Fruit fly (Drosophila melanogaster): Measurements from ENCODE around the gene CG15385.
A peak's percentile ranks its signal among the peaks of the same experiment; 100 is the strongest.

Gene CG15385

DNA sequence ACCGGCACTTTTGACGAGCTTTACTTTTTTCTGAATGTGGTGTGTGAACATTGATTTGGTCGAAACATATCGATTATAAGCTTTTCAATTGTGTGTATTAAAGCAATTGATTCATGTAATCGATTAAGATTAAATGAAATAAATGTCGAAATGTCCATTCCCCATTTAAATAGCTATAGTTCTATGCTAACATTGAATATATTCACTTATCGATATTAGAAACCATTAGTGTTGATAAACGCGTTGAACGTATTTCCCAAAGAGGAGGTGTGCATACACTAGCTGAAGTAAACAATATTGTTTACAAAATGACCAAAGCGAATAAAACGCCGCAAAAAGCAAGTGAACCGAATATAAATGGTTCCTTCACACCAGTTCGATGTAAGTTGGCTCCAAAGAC lies 1.6 kb upstream of the CG15385 start, which contains the start of the genes Uch and CG34174 (continued):
- TF ChIP-seq fd96Cb (tag; optimal IDR thresholded peaks at IDR 0.05) = no peak
- TF ChIP-seq Hr78 (GFP tag; optimal IDR thresholded peaks at IDR 0.05) = no peak
- no peak for TF ChIP-seq Hmr (GFP tag; optimal IDR thresholded peaks at IDR 0.05)
- no peak for TF ChIP-seq trh (GFP tag; optimal IDR thresholded peaks at IDR 0.05)
- TF ChIP-seq CG3065 (GFP tag; optimal IDR thresholded peaks at IDR 0.05) = no peak
- TF ChIP-seq Max (GFP tag; optimal IDR thresholded peaks at IDR 0.05) = peak; percentile 20
- TF ChIP-seq Myb (GFP tag; optimal IDR thresholded peaks at IDR 0.05) = peak; percentile 53
- no peak for TF ChIP-seq run (tag; optimal IDR thresholded peaks at IDR 0.05)
- TF ChIP-seq nmo (GFP tag; optimal IDR thresholded peaks at IDR 0.05) = peak; percentile 71
- peak; percentile 36 for TF ChIP-seq CG1603 (tag; optimal IDR thresholded peaks at IDR 0.05)
- peak; percentile 21 for TF ChIP-seq CG34376 (GFP tag; optimal IDR thresholded peaks at IDR 0.05)
- peak in 1 of 3 experiments; percentile 32 for TF ChIP-seq lola (GFP tag; optimal IDR thresholded peaks at IDR 0.05)
- 0 out of 3 replicates have a peak, but pooled peaks have one; percentile 14 for TF ChIP-seq row (GFP tag; IDR thresholded peaks at IDR 0.05)
- TF ChIP-seq CG8765 (GFP tag; IDR thresholded peaks at IDR 0.05) = no peak
- TF ChIP-seq CG6791 (GFP tag; IDR thresholded peaks at IDR 0.05; ENCODE audit: partially characterized antibody) = peak; percentile 65
- peak; percentile 63 for TF ChIP-seq CG3847 (GFP tag; IDR thresholded peaks at IDR 0.05)
- no peak for TF ChIP-seq CG10431 (GFP tag; optimal IDR thresholded peaks at IDR 0.05)
- TF ChIP-seq CoRest (tag; optimal IDR thresholded peaks at IDR 0.05) = peak; percentile 29
- TF ChIP-seq CG12155 (GFP tag; optimal IDR thresholded peaks at IDR 0.05) = peak; percentile 21
- no peak for TF ChIP-seq Lpt (GFP tag; optimal IDR thresholded peaks at IDR 0.05)
- peak; percentile 38 for TF ChIP-seq B-H2 (GFP tag; optimal IDR thresholded peaks at IDR 0.05)
- no peak for TF ChIP-seq croc (GFP tag; conservative IDR thresholded peaks at IDR 0.05)
- peak; percentile 10 for TF ChIP-seq CG10979 (tag; optimal IDR thresholded peaks at IDR 0.05)
- TF ChIP-seq tin (GFP tag; optimal IDR thresholded peaks at IDR 0.05) = peak; percentile 7
- no peak for TF ChIP-seq CG8388 (GFP tag; optimal IDR thresholded peaks at IDR 0.05)
- no peak for TF ChIP-seq toy (GFP tag; IDR thresholded peaks at IDR 0.05)
- TF ChIP-seq ato (GFP tag; IDR thresholded peaks at IDR 0.05; ENCODE audit: partially characterized antibody) = 0 out of 2 replicates have a peak, but pooled peaks have one; percentile 39
- no peak for TF ChIP-seq pnt (GFP tag; optimal IDR thresholded peaks at IDR 0.05)
- TF ChIP-seq Abd-B (GFP tag; optimal IDR thresholded peaks at IDR 0.05) = peak; percentile 44
- TF ChIP-seq esg (GFP tag; conservative IDR thresholded peaks at IDR 0.05) = no peak
- TF ChIP-seq HLH54F (GFP tag; optimal IDR thresholded peaks at IDR 0.05) = no peak
- peak; percentile 1 for TF ChIP-seq Hsf (GFP tag; optimal IDR thresholded peaks at IDR 0.05)
- no peak for TF ChIP-seq CG6272 (GFP tag; IDR thresholded peaks at IDR 0.05)
- TF ChIP-seq CG10366 (GFP tag; IDR thresholded peaks at IDR 0.05) = no peak
- peak; percentile 70 for TF ChIP-seq CG16813 (GFP tag; IDR thresholded peaks at IDR 0.05; ENCODE audit: partially characterized antibody)
- no peak for TF ChIP-seq CG10321 (GFP tag; IDR thresholded peaks at IDR 0.05)
- TF ChIP-seq Taf1 (GFP tag; IDR thresholded peaks at IDR 0.05) = no peak
- TF ChIP-seq CG6175 (GFP tag; IDR thresholded peaks at IDR 0.05) = no peak
- no peak for TF ChIP-seq PHDP (tag; optimal IDR thresholded peaks at IDR 0.05)
- no peak for TF ChIP-seq CG12104 (GFP tag; optimal IDR thresholded peaks at IDR 0.05)
- TF ChIP-seq CG14860 (GFP tag; IDR thresholded peaks at IDR 0.05; ENCODE audit: partially characterized antibody) = peak; percentile 64
- no peak for TF ChIP-seq Tbp (GFP tag; optimal IDR thresholded peaks at IDR 0.05)
- no peak for TF ChIP-seq CG10274 (GFP tag; optimal IDR thresholded peaks at IDR 0.05)
- TF ChIP-seq kay (GFP tag; optimal IDR thresholded peaks at IDR 0.05) = no peak
- no peak for TF ChIP-seq Mad (GFP tag; optimal IDR thresholded peaks at IDR 0.05)
- TF ChIP-seq Lhr (GFP tag; optimal IDR thresholded peaks at IDR 0.05) = peak; percentile 66
- TF ChIP-seq ATbp (GFP tag; optimal IDR thresholded peaks at IDR 0.05) = no peak
- TF ChIP-seq tgo (GFP tag; IDR thresholded peaks at IDR 0.05) = no peak
- no peak for TF ChIP-seq tio (GFP tag; optimal IDR thresholded peaks at IDR 0.05)
- no peak for TF ChIP-seq NK7.1 (GFP tag; optimal IDR thresholded peaks at IDR 0.05)
- peak; percentile 15 for TF ChIP-seq exex (tag; optimal IDR thresholded peaks at IDR 0.05)
